Fruit fly (Drosophila melanogaster): ENCODE data around the gene FASN1.

The FASN1 gene

dm6 chr2L:3100812-3101211 lies 44.4 kb downstream of the FASN1 start (continued):
- TF ChIP-seq zen (tag; optimal IDR thresholded peaks at IDR 0.05) = no peak
- no peak for TF ChIP-seq ac (GFP tag; optimal IDR thresholded peaks at IDR 0.05)
- no peak for TF ChIP-seq CG9727 (GFP tag; optimal IDR thresholded peaks at IDR 0.05)
- peak; percentile 42 for TF ChIP-seq CG15269 (tag; optimal IDR thresholded peaks at IDR 0.05)
- no peak for TF ChIP-seq dmrt11E (tag; optimal IDR thresholded peaks at IDR 0.05)
- no peak for TF ChIP-seq Dbx (GFP tag; IDR thresholded peaks at IDR 0.05)
- no peak for TF ChIP-seq ems (GFP tag; optimal IDR thresholded peaks at IDR 0.05)
- TF ChIP-seq knrl (GFP tag; IDR thresholded peaks at IDR 0.05; ENCODE audit: partially characterized antibody) = no peak
- TF ChIP-seq bab2 (GFP tag; optimal IDR thresholded peaks at IDR 0.05) = peak; percentile 11
- no peak for TF ChIP-seq Mad (GFP tag; optimal IDR thresholded peaks at IDR 0.05)
- TF ChIP-seq nom (GFP tag; optimal IDR thresholded peaks at IDR 0.05) = no peak
- TF ChIP-seq PHDP (tag; optimal IDR thresholded peaks at IDR 0.05) = peak; percentile 28
- TF ChIP-seq YL-1 (GFP tag; optimal IDR thresholded peaks at IDR 0.05) = no peak
- TF ChIP-seq MESR4 (GFP tag; optimal IDR thresholded peaks at IDR 0.05) = no peak
- TF ChIP-seq ranshi (GFP tag; IDR thresholded peaks at IDR 0.05) = peak; percentile 55; the same call in 1 of the 2 replicates
- no peak for TF ChIP-seq Bgb (GFP tag; IDR thresholded peaks at IDR 0.05; ENCODE audit: partially characterized antibody)
- peak; percentile 59; the same call in 1 of the 2 replicates for TF ChIP-seq Drgx (GFP tag; IDR thresholded peaks at IDR 0.05)
- no peak for TF ChIP-seq C15 (GFP tag; IDR thresholded peaks at IDR 0.05)
- no peak for TF ChIP-seq Taf1 (GFP tag; IDR thresholded peaks at IDR 0.05)
- 0 out of 2 replicates have a peak, but pooled peaks have one; percentile 12 for TF ChIP-seq dati (GFP tag; IDR thresholded peaks at IDR 0.05)
- no peak for TF ChIP-seq CG12236 (GFP tag; optimal IDR thresholded peaks at IDR 0.05)
- TF ChIP-seq CG13424 (tag; optimal IDR thresholded peaks at IDR 0.05) = peak; percentile 64
- TF ChIP-seq danr (GFP tag; IDR thresholded peaks at IDR 0.05) = no peak; the same call in 1 of the 2 replicates
- TF ChIP-seq grn (GFP tag; optimal IDR thresholded peaks at IDR 0.05) = no peak
- no peak for TF ChIP-seq scrt (GFP tag; optimal IDR thresholded peaks at IDR 0.05)
- TF ChIP-seq CG31441 (GFP tag; IDR thresholded peaks at IDR 0.05) = peak; percentile 52
- TF ChIP-seq Camta (GFP tag; optimal IDR thresholded peaks at IDR 0.05) = no peak
- TF ChIP-seq Xbp1 (GFP tag; optimal IDR thresholded peaks at IDR 0.05) = peak; percentile 55
- TF ChIP-seq Lhr (GFP tag; optimal IDR thresholded peaks at IDR 0.05) = no peak
- TF ChIP-seq CG32772 (GFP tag; IDR thresholded peaks at IDR 0.05) = peak; percentile 73
- no peak for TF ChIP-seq CG12942 (GFP tag; optimal IDR thresholded peaks at IDR 0.05)
- peak; percentile 52 for TF ChIP-seq CG12219 (GFP tag; optimal IDR thresholded peaks at IDR 0.05)
- peak; percentile 66 for TF ChIP-seq gem (tag; optimal IDR thresholded peaks at IDR 0.05)
- TF ChIP-seq CG1792 (GFP tag; optimal IDR thresholded peaks at IDR 0.05) = no peak
- no peak for TF ChIP-seq ash1 (GFP tag; optimal IDR thresholded peaks at IDR 0.05)
- TF ChIP-seq Stat92E (GFP tag; optimal IDR thresholded peaks at IDR 0.05) = no peak
- TF ChIP-seq CG31388 (GFP tag; optimal IDR thresholded peaks at IDR 0.05) = no peak
- no peak for TF ChIP-seq kah (GFP tag; optimal IDR thresholded peaks at IDR 0.05)
- TF ChIP-seq CG18619 (GFP tag; optimal IDR thresholded peaks at IDR 0.05) = no peak
- no peak for TF ChIP-seq CG18476 (GFP tag; optimal IDR thresholded peaks at IDR 0.05)
- TF ChIP-seq dan (GFP tag; IDR thresholded peaks at IDR 0.05) = no peak
- no peak for TF ChIP-seq Atf3 (GFP tag; optimal IDR thresholded peaks at IDR 0.05)
- no peak for TF ChIP-seq lbe (GFP tag; optimal IDR thresholded peaks at IDR 0.05)
- no peak for TF ChIP-seq CG11696 (GFP tag; IDR thresholded peaks at IDR 0.05)
- TF ChIP-seq CG17328 (GFP tag; IDR thresholded peaks at IDR 0.05) = peak; percentile 60
- no peak for TF ChIP-seq CG16813 (GFP tag; IDR thresholded peaks at IDR 0.05; ENCODE audit: partially characterized antibody)
- no peak for TF ChIP-seq Nf-YA (GFP tag; IDR thresholded peaks at IDR 0.05)
- TF ChIP-seq CG10979 (tag; optimal IDR thresholded peaks at IDR 0.05) = peak; percentile 32
- peak; percentile 37 for TF ChIP-seq CG12391 (tag; optimal IDR thresholded peaks at IDR 0.05)
- TF ChIP-seq CG8388 (GFP tag; optimal IDR thresholded peaks at IDR 0.05) = peak; percentile 25
- no peak for TF ChIP-seq slp2 (GFP tag; optimal IDR thresholded peaks at IDR 0.05)
